Worm (Caenorhabditis elegans): Measurements from ENCODE around the gene Y54G2A.48.

ce11 chrIV:2851625-2852024, 19.1 kb upstream of the Y54G2A.48 start:
- no peak for TF ChIP-seq ama-1 (optimal IDR thresholded peaks at IDR 0.05)
- TF ChIP-seq ama-1 (GFP tag; optimal IDR thresholded peaks at IDR 0.05), result no peak
- TF ChIP-seq Y53F4B.3 (GFP tag; IDR thresholded peaks at IDR 0.05), result no peak
